Fruit fly (Drosophila melanogaster) whole organism, adult: ENCODE data around the gene Tak1.
"Not testable (repeated sequence)": the region's sequence is repeated elsewhere in the genome, so short reads cannot be mapped to it uniquely, and the experiment has no call there.

Source experiments
- CG11617 ChIP-seq: fragments of 200-800 bp; sonication (Bioruptor generic); optimal IDR thresholded peaks from 2 replicates; lab custom pipeline; 2017; ENCODE audit warnings: mild to moderate bottlenecking, missing biosample characterization, missing genetic modification reagents, missing genetic modification characterization
- CG12768 ChIP-seq: fragments of 200-800 bp; sonication (Bioruptor generic); optimal IDR thresholded peaks from 2 replicates; lab custom pipeline; 2017; ENCODE audit warnings: missing biosample characterization, missing genetic modification characterization, mild to moderate bottlenecking, moderate library complexity, missing genetic modification reagents
- CG14711 ChIP-seq: fragments of 200-800 bp; sonication (Bioruptor generic); optimal IDR thresholded peaks from 2 replicates; lab custom pipeline; 2018; ENCODE audit warnings: missing biosample characterization, mild to moderate bottlenecking, missing genetic modification characterization, moderate library complexity
- CG1620 ChIP-seq: fragments of 200-800 bp; sonication (Bioruptor generic); optimal IDR thresholded peaks from 2 replicates; lab custom pipeline; 2016; ENCODE audit warnings: missing biosample characterization, missing genetic modification characterization
- CG33017 ChIP-seq: fragments of 200-800 bp; sonication (Bioruptor generic); optimal IDR thresholded peaks from 2 replicates; lab custom pipeline; 2018; ENCODE audit warnings: missing biosample characterization, mild to moderate bottlenecking, missing genetic modification characterization, moderate library complexity
- CG5204 ChIP-seq: fragments of 200-800 bp; sonication (Bioruptor generic); optimal IDR thresholded peaks from 2 replicates; lab custom pipeline; 2016; ENCODE audit warnings: missing biosample characterization, missing genetic modification characterization
- CG7045 ChIP-seq: fragments of 200-800 bp; sonication (Bioruptor generic); optimal IDR thresholded peaks from 2 replicates; lab custom pipeline; 2017; ENCODE audit warnings: missing biosample characterization, mild to moderate bottlenecking, missing genetic modification characterization
- CG7101 ChIP-seq: fragments of 200-800 bp; sonication (Bioruptor generic); optimal IDR thresholded peaks from 2 replicates; lab custom pipeline; 2018; ENCODE audit warnings: missing biosample characterization, mild to moderate bottlenecking, missing genetic modification characterization, moderate library complexity
- Clk ChIP-seq: fragments of 200-800 bp; sonication (Bioruptor generic); optimal IDR thresholded peaks from 2 replicates; lab custom pipeline; 2017; ENCODE audit warnings: missing biosample characterization, missing genetic modification characterization
- Crg-1 ChIP-seq: fragments of 200-800 bp; sonication (Bioruptor generic); optimal IDR thresholded peaks from 2 replicates; lab custom pipeline; 2016; ENCODE audit warnings: missing biosample characterization, missing genetic modification characterization
- Hr96 ChIP-seq: fragments of 200-800 bp; sonication (Bioruptor generic); optimal IDR thresholded peaks from 2 replicates; lab custom pipeline; 2016; ENCODE audit warnings: missing biosample characterization, missing genetic modification characterization
- Mnt ChIP-seq: fragments of 200-800 bp; sonication (Bioruptor generic); optimal IDR thresholded peaks from 2 replicates; lab custom pipeline; 2016; ENCODE audit warnings: missing biosample characterization, mild to moderate bottlenecking, missing genetic modification characterization
- bab1 ChIP-seq: fragments of 200-800 bp; sonication (Bioruptor generic); optimal IDR thresholded peaks from 3 replicates; lab custom pipeline; 2019; ENCODE audit warnings: missing biosample characterization, mild to moderate bottlenecking, missing genetic modification characterization, moderate library complexity
- cic ChIP-seq: fragments of 200-800 bp; sonication (Bioruptor generic); optimal IDR thresholded peaks from 2 replicates; lab custom pipeline; 2017; ENCODE audit warnings: missing biosample characterization, mild to moderate bottlenecking, missing genetic modification characterization, moderate library complexity
- cnc ChIP-seq, 2 experiments: fragments of >200 bp; optimal IDR thresholded peaks; 2 replicates each; lab custom pipeline; 2017
- kay ChIP-seq: fragments of 200-800 bp; sonication (Bioruptor generic); peaks from one replicate; lab custom pipeline; 2016; ENCODE audit warnings: missing biosample characterization, missing genetic modification characterization, borderline replicate concordance
- ovo ChIP-seq: fragments of 200-800 bp; sonication (Bioruptor generic); optimal IDR thresholded peaks from 2 replicates; lab custom pipeline; 2016; ENCODE audit warnings: missing biosample characterization, missing genetic modification characterization
- pad ChIP-seq: fragments of 200-800 bp; sonication (Bioruptor generic); optimal IDR thresholded peaks from 3 replicates; lab custom pipeline; 2017; ENCODE audit warnings: missing biosample characterization, missing genetic modification characterization, mild to moderate bottlenecking, moderate library complexity, missing genetic modification reagents
- tj ChIP-seq: fragments of 200-800 bp; sonication (Bioruptor generic); optimal IDR thresholded peaks from 3 replicates; lab custom pipeline; 2017; ENCODE audit warnings: missing biosample characterization, mild to moderate bottlenecking, missing genetic modification characterization, moderate library complexity
- toe ChIP-seq: fragments of 200-800 bp; sonication (Bioruptor generic); optimal IDR thresholded peaks from 2 replicates; lab custom pipeline; 2016; ENCODE audit warnings: missing biosample characterization, missing genetic modification characterization

Gene Tak1

DNA sequence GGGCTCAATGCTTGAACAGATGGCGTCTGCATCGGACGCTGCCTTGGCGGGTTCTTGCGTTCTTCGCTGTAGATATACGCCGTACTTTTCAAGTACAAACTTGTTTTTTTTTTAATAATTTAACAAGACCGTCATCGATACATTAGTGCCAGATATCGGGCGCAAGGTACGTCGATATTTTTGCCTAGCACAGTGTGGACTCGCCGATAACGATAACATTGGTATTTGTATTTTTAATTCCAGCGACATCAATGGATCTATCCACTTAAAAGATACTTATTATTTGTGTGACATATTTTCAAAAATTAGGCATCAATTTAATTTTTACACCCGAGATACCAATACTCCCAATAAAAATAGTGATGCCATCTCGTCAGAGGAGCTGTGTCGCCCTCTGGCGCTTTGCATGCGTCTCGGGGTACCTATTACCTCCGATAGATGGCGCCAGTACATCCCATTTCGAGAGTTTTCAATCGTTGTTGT is at the start of gene Tak1:
TSS of gene Tak1 (minus strand) at position 175 of the 483 bp plus-strand sequence.
- TF ChIP-seq CG7101: peak; percentile 42
- TF ChIP-seq Mnt (GFP tag; lab: Kevin White, UChicago): peak; percentile 22
- TF ChIP-seq CG14711 (tag; lab: Kevin White, UChicago): no peak
- peak; percentile 75 for TF ChIP-seq Hr96
- TF ChIP-seq CG12768 (GFP tag; lab: Kevin White, UChicago): no peak
- TF ChIP-seq pad (GFP tag; lab: Kevin White, UChicago): peak; percentile 55
- TF ChIP-seq CG11617 (GFP tag; lab: Kevin White, UChicago): no peak
- no peak for TF ChIP-seq cnc (optimal IDR thresholded peaks at IDR 0.05; lab: Kevin White, UChicago)
- peak; percentile 72 for TF ChIP-seq bab1 (GFP tag; lab: Kevin White, UChicago)
- TF ChIP-seq toe: peak; percentile 37
- peak; percentile 10 for TF ChIP-seq Crg-1 (GFP tag; lab: Kevin White, UChicago)
- peak; percentile 72 for TF ChIP-seq CG1620 (GFP tag; lab: Kevin White, UChicago)
- peak; percentile 3 for TF ChIP-seq tj (GFP tag; lab: Kevin White, UChicago)
- no peak for TF ChIP-seq CG5204 (GFP tag; lab: Kevin White, UChicago)
- TF ChIP-seq cic (GFP tag; lab: Kevin White, UChicago): no peak
- peak; percentile 45 for TF ChIP-seq ovo
- no peak for TF ChIP-seq CG7045 (GFP tag; lab: Kevin White, UChicago)

DNA sequence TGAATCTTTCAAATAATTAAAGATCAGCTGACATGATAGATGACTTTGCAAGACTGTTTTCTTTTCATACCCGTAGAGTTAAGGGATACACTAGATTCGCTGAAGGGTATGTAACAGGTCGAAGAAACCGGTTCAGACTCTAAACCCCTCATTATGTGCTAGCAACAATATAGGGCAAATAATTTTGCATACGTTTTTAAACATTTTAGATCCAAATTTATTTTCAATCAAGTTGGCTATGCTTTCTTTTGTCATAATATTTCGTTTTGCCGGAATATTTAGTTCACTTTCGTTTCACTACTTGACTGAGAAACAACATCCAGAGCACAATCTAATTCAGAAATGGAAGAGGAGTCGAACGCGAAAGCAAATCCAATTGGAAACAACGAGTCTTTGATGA is 49.3 kb upstream of the Tak1 start, which contains the start of gene CG42580:
TSS of gene CG42580 (plus strand) at position 301 of the 400 bp plus-strand sequence.
- not testable (repeated sequence) for TF ChIP-seq tj, kay, CG7045 (GFP tag; lab: Kevin White, UChicago)

DNA sequence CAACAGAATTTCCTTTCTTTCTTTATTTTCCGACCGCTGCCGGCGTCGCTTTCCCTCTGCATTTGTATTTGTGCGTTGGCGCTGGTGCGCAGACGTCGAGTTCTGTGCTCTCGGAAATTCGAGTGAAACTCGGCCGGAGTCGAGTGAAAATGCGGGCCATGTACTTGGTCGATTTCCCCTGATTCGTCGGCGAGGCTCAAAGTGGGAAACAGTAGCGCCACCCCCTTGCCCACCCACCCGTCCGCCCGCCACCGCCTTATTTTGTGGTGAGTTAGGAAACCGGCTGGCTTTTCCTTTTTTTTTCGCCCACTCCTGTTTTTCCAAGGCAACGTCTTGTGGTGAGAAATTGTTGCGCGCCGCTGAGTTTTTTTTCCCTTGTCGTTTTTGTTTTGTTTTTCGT is 34.9 kb upstream of the Tak1 start:
- TF ChIP-seq tj (GFP tag; lab: Kevin White, UChicago): no peak
- peak; percentile 35 for TF ChIP-seq pad (GFP tag; lab: Kevin White, UChicago)
- no peak for TF ChIP-seq CG33017 (tag; lab: Kevin White, UChicago)
- no peak for TF ChIP-seq Mnt (GFP tag; lab: Kevin White, UChicago)
- TF ChIP-seq bab1 (GFP tag; lab: Kevin White, UChicago): no peak
- no peak for TF ChIP-seq CG5204 (GFP tag; lab: Kevin White, UChicago)

DNA sequence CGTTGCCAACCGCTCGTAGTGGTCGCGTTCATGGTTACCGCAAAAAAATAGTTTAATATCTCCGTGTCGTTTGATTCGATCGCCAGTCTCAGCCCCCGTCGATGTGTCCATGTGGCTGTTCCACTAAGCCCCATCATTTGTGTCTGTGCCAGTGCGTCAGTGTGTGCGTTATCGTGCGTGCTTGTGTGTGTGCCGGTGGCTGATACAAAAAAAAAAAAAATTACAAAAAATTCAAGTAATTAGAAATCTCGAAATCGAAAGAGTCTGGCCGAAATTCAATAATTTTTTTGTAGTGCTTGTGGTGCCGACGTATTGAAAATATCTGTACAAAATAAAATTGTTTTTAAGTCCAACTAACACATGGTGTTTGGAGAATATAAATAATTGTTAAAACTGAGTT is 13.5 kb upstream of the Tak1 start, which contains the start of gene RunxB:
TSS of gene RunxB (plus strand) at position 301 of the 400 bp plus-strand sequence.
- TF ChIP-seq bab1 (GFP tag; lab: Kevin White, UChicago): no peak

DNA sequence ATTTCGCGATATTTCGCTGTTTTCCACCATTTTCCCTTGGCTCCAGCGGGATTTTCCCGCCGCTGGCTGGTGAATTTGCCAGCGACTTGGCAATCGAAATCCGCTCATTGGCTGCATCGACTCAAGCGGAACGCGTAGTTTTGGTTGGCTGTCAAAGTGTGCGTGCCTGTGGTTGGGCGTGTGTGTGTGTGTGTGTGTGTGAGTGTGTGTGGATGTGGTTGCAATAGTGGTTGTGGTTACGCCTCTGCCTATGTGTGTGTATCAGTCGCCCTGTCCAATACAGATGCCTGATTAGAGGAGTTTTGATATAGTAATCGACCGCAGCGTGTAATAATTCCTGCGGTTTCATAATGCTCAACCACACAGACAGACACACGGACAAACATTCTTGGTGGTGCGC is 11.4 kb upstream of the Tak1 start:
- no peak for TF ChIP-seq CG14711 (tag; lab: Kevin White, UChicago)
- TF ChIP-seq bab1 (GFP tag; lab: Kevin White, UChicago): no peak

DNA sequence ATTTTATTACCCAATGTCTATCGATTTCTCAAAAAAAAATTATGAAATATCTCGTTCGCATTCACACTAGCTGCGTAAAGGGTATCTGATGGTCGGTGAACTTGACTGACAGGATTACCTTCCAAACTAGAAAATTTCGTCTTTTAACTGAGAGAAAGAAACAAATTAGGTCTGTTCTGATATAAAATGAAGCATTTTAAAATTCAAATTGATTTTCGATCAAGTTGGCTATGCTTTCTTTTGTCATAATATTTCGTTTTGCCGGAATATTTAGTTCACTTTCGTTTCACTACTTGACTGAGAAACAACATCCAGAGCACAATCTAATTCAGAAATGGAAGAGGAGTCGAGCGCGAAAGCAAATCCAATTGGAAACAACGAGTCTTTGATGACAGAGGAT is 2.6 kb upstream of the Tak1 start, which contains the start of gene CG42579:
TSS of gene CG42579 (plus strand) at position 301 of the 400 bp plus-strand sequence.
- not testable (repeated sequence) for TF ChIP-seq CG1620 (GFP tag; lab: Kevin White, UChicago); ovo; Crg-1 (GFP tag; lab: Kevin White, UChicago)

DNA sequence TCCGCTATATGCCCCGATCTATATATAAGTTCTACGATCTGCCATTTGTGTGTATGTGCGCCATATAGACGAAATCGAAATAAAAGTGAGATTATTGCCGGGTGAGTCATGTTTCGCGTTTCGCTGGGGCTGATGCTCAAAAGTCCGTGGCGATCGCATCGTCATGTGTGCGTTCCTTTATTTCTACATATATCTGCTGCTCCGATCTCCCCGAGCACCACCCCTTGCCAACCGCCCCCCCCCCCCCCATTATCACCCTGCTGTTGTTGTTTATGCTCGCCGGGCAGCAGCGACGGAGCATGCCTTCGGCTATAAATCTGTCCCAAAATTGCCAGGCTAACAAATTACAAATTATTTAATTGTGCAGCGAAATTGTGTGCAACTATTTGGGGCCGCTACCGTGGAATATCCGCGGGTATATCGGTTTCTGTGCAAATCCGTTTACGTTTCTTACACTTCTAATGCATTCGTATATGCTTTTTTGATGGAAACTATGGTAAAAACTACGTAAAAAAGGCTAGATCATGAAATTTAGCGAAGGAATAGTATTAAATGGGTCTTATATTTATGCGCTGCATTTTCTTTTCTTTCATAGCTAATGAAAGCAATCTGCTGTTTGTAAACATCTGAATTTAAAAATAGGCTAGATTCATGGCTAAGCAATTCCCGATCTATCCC is 4.9 kb downstream of the Tak1 start:
- TF ChIP-seq CG12768 (GFP tag; lab: Kevin White, UChicago) (no peak), pad (GFP tag; lab: Kevin White, UChicago) (no peak), ovo (no peak), tj (GFP tag; lab: Kevin White, UChicago) (no peak), Crg-1 (GFP tag; lab: Kevin White, UChicago) (no peak), kay (GFP tag; lab: Kevin White, UChicago) (no peak), Clk (GFP tag; lab: Kevin White, UChicago) (no peak), bab1 (GFP tag; lab: Kevin White, UChicago) (no peak), CG7101 (no peak), CG5204 (GFP tag; lab: Kevin White, UChicago) (no peak), CG1620 (GFP tag; lab: Kevin White, UChicago) (no peak), CG11617 (GFP tag; lab: Kevin White, UChicago) (no peak), cic (GFP tag; lab: Kevin White, UChicago) (no peak)
